Worm (Caenorhabditis elegans) whole organism, L4/young adult: ENCODE results near the gene C45G9.2.
A peak's percentile ranks its signal among the peaks of the same experiment; 100 is the strongest.

Experiments used
- W03F9.2 ChIP-seq: fragments of 150-350 bp; optimal IDR thresholded peaks from 2 replicates; lab custom pipeline; 2014; ENCODE audit warnings: missing biosample characterization, missing genetic modification characterization
- him-1 ChIP-seq: sonication (generic microtip); optimal IDR thresholded peaks from 2 replicates; lab custom pipeline; 2016; ENCODE audit warnings: missing genotype, missing genetic modification reagents, missing genetic modification characterization, missing compliant biosample characterization

- TF ChIP-seq him-1 (tag; lab: Kevin White, UChicago) (no peak), W03F9.2 (peak; percentile 70)
Measured at ce11 chrIII:5108746-5109145, 39.9 kb downstream of the C45G9.2 start.
